Fruit fly (Drosophila melanogaster) ovary, adult (tissue): ENCODE measurements around the gene Teh3.

Experiments
- CG17801 ChIP-seq: fragments of 200-800 bp; optimal IDR thresholded peaks from 2 replicates; lab custom pipeline; 2019; ENCODE audit warnings: missing biosample characterization, mild to moderate bottlenecking, missing genetic modification characterization, moderate library complexity; ENCODE audit not compliant: partially characterized antibody

Teh3 gene

DNA sequence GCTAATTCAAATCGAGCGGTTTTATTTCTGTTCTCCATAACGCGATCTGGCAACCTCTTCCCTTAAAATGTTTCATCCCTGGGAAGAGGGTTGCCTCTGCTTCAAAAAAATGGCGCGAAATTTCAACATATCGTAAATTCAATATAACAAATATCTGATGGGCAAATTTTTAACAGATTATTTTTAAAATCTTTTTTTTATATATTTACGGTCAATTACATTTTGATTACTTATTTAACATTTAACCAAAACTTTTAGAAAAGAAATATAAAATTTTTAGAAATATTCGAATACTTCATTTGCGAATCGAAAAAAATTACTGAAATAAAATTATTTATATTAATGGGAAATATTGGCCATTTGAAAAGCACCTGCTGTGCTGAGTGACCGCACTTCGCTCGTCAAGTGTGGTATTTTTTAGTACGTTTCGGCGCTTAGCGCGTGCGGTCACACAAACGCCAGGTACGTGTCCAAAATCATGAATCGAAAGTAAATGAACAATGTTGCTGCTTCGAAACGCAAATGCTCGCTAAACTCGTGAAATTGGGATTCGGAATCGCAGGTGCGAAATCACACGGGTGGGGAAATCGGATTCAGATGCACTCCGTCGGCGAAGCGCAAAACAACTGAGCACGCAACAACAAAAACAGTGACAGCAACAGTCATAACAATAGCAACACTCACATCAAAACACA, 14.4 kb downstream of the Teh3 start, which contains the start of gene Ero1L:
Ero1L (plus strand) TSS at position 448 of the 695 bp plus-strand sequence.
- TF ChIP-seq CG17801 = peak; percentile 30

dm6 chr3L:4167353-4167842, 17.1 kb downstream of the Teh3 start, which contains the start of gene mas:
Gene mas, minus strand, starts transcription at chr3L:4167464.
- TF ChIP-seq CG17801 = no peak

- TF ChIP-seq CG17801 = no peak
Observed at dm6 chr3L:4160926-4161325, 23.5 kb downstream of the Teh3 start, which contains the start of gene nab. Gene nab, minus strand, starts transcription at chr3L:4160932.

- no peak for TF ChIP-seq CG17801
Observed at dm6 chr3L:4159264-4159663, 25.2 kb downstream of the Teh3 start.

dm6 chr3L:4158361-4158760, 26.1 kb downstream of the Teh3 start:
- no peak for TF ChIP-seq CG17801

dm6 chr3L:4157852-4158251, 26.6 kb downstream of the Teh3 start:
- TF ChIP-seq CG17801 = no peak

DNA sequence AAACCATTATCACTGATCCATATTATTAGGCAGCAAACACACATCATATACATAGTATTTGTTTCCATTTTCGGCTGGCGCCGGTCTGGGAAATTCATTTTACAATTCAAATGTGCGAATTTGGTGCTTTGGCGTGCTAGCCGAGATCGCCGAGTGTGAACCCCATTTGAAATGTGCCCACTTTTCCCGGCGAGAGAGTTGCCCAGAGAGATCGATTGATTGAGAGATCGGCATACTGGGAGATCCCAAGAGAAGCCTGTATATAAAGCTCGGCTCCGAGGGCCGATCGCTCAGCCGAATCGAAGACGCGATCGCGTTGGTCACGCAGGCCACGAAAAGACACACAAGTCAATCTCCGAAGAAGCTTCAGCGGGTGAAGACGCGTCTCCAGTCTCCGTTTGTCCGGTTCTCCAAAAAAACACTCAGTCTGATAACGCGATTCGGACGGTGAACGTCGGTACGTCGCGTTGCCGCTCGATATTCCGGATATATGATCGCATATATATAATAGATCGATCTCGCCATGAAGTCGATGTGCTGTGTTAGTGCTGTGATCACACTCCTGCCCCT, 36.0 kb downstream of the Teh3 start, which contains the start of gene CG1299:
CG1299 (plus strand) TSS at position 291 of the 570 bp plus-strand sequence.
- TF ChIP-seq CG17801 = no peak

- no peak for TF ChIP-seq CG17801
Observed at dm6 chr3L:4145229-4145628, 39.2 kb downstream of the Teh3 start.

dm6 chr3L:4142064-4142463, 42.4 kb downstream of the Teh3 start, which contains the start of gene CG32260:
Gene CG32260, plus strand, starts transcription at chr3L:4142364.
- TF ChIP-seq CG17801 = no peak

DNA sequence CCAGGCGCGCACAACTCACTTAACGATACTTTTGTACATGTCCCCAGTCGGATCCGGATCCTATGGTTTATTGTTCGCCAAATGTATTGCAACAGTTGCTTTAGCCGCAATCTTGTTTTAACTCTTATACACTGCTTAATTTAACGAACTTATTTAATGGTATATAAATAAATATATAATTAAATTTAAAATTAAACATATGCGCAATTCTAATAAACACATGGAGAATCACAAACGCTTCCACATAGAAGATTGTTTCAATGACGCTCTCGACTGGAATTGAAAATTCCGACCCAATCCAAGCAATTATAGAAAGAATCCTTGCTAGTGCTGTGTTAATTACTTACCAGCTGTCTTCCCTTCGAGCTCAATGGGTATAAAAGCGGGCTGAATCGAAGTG, 43.3 kb downstream of the Teh3 start, which contains the start of gene Akh:
Akh (plus strand) TSS at position 301 of the 400 bp plus-strand sequence.
- TF ChIP-seq CG17801 = no peak

- TF ChIP-seq CG17801 = peak; percentile 64
Observed at dm6 chr3L:4138804-4139521, 45.5 kb downstream of the Teh3 start, which contains the start of the genes Rop and Ras64B. Gene Rop, minus strand, starts transcription at chr3L:4138996. Gene Ras64B, plus strand, starts transcription at chr3L:4139076.

dm6 chr3L:4135857-4136256, 48.6 kb downstream of the Teh3 start, which contains the start of gene RfC4:
Gene RfC4, minus strand, starts transcription at chr3L:4136038.
- no peak for TF ChIP-seq CG17801

- peak; percentile 35 for TF ChIP-seq CG17801
Observed at dm6 chr3L:4133724-4134678, 50.5 kb downstream of the Teh3 start, which contains the start of gene ens. Gene ens, minus strand, starts transcription at chr3L:4134550.
